Fruit fly (Drosophila melanogaster) ovary, adult (tissue): ENCODE data around the gene CG15882.

ENCODE experiments used
- CG17801 ChIP-seq: fragments of 200-800 bp; optimal IDR thresholded peaks from 2 replicates; lab custom pipeline; 2019; ENCODE audit warnings: missing biosample characterization, mild to moderate bottlenecking, missing genetic modification characterization, moderate library complexity; ENCODE audit not compliant: partially characterized antibody

Gene CG15882

dm6 chrX:19120367-19120766, 3.8 kb downstream of the CG15882 start:
- no peak for TF ChIP-seq CG17801 (GFP tag; lab: Kevin White, UChicago)

- no peak for TF ChIP-seq CG17801 (GFP tag; lab: Kevin White, UChicago)
Observed at dm6 chrX:19106842-19107557, 17.2 kb downstream of the CG15882 start.

dm6 chrX:19096179-19096578, 28.0 kb downstream of the CG15882 start:
- no peak for TF ChIP-seq CG17801 (GFP tag; lab: Kevin White, UChicago)

dm6 chrX:19083190-19083589, 41.0 kb downstream of the CG15882 start, which contains the start of gene CG7423:
TSS of gene CG7423 (minus strand) at chrX:19083290.
- TF ChIP-seq CG17801 (GFP tag; lab: Kevin White, UChicago): no peak

dm6 chrX:19081365-19081764, 42.8 kb downstream of the CG15882 start, which contains the start of gene CG14191:
TSS of gene CG14191 (plus strand) at chrX:19081665.
- TF ChIP-seq CG17801 (GFP tag; lab: Kevin White, UChicago): no peak

dm6 chrX:19077420-19077819, 46.8 kb downstream of the CG15882 start, which contains the start of gene CG7406:
TSS of gene CG7406 (plus strand) at chrX:19077720.
- TF ChIP-seq CG17801 (GFP tag; lab: Kevin White, UChicago): no peak

dm6 chrX:19074585-19074984, 49.6 kb downstream of the CG15882 start:
- no peak for TF ChIP-seq CG17801 (GFP tag; lab: Kevin White, UChicago)

- TF ChIP-seq CG17801 (GFP tag; lab: Kevin White, UChicago): no peak
Observed at dm6 chrX:19073878-19074277, 50.3 kb downstream of the CG15882 start.
